Worm (Caenorhabditis elegans) whole organism, L2 larva: ENCODE data around the gene zipt-2.2.
A peak's percentile ranks its signal among the peaks of the same experiment; 100 is the strongest.
"Not testable (repeated sequence)": the region's sequence is repeated elsewhere in the genome, so short reads cannot be mapped to it uniquely, and the experiment has no call there.

Experiments used
- C34F6.9 ChIP-seq: fragments of 150-350 bp; optimal IDR thresholded peaks from 2 replicates; lab custom pipeline; 2014; ENCODE audit warnings: missing biosample characterization, missing genetic modification characterization
- F13H6.1 ChIP-seq: sonication (generic microtip); optimal IDR thresholded peaks from 2 replicates; lab custom pipeline; 2016; ENCODE audit warnings: missing genetic modification characterization, missing compliant biosample characterization
- aly-2 ChIP-seq: fragments of 150-350 bp; optimal IDR thresholded peaks from 2 replicates; lab custom pipeline; 2014; ENCODE audit warnings: missing biosample characterization, missing genetic modification characterization
- dmd-4 ChIP-seq: sonication (generic microtip); optimal IDR thresholded peaks from 2 replicates; lab custom pipeline; 2017; ENCODE audit warnings: missing biosample characterization, missing genetic modification characterization
- elt-3 ChIP-seq: sonication (generic microtip); optimal IDR thresholded peaks from 2 replicates; lab custom pipeline; 2017; ENCODE audit warnings: missing biosample characterization, missing genetic modification characterization
- gmeb-1 ChIP-seq: fragments of 150-350 bp; optimal IDR thresholded peaks from 2 replicates; lab custom pipeline; 2014; ENCODE audit warnings: missing biosample characterization, missing genetic modification characterization
- lin-13 ChIP-seq: fragments of 150-350 bp; optimal IDR thresholded peaks from 2 replicates; lab custom pipeline; 2014; ENCODE audit warnings: missing biosample characterization, missing genetic modification reagents, missing genetic modification characterization
- lsy-2 ChIP-seq, 2 experiments: fragments of 150-350 bp in 1 of 2; sonication (generic microtip) in 1 of 2; optimal IDR thresholded peaks; 2 replicates each; lab custom pipeline; 2014 to 2017; ENCODE audit warnings: missing biosample characterization in 2 of 2, missing genetic modification characterization in 2 of 2
- mbf-1 ChIP-seq: sonication (generic microtip); optimal IDR thresholded peaks from 2 replicates; lab custom pipeline; 2017; ENCODE audit warnings: missing biosample characterization, missing genetic modification characterization
- mdl-1 ChIP-seq, 2 experiments: fragments of 150-350 bp in 1 of 2; sonication (generic microtip) in 1 of 2; optimal IDR thresholded peaks; 2 replicates each; lab custom pipeline; 2017; ENCODE audit warnings: missing biosample characterization in 2 of 2, missing genetic modification characterization in 2 of 2
- peb-1 ChIP-seq: fragments of 150-350 bp; optimal IDR thresholded peaks from 2 replicates; lab custom pipeline; 2014; ENCODE audit warnings: missing biosample characterization, missing genetic modification characterization
- sma-3 ChIP-seq: sonication (generic microtip); optimal IDR thresholded peaks from 2 replicates; lab custom pipeline; 2016; ENCODE audit warnings: missing genetic modification reagents, missing genetic modification characterization, missing compliant biosample characterization
- sma-9 ChIP-seq, 2 experiments: fragments of 150-350 bp in 1 of 2; sonication (generic microtip) in 1 of 2; optimal IDR thresholded peaks; 2 replicates each; lab custom pipeline; 2014 to 2016; ENCODE audit warnings: missing genetic modification characterization in 2 of 2, mild to moderate bottlenecking in 1 of 2, missing biosample characterization in 1 of 2, missing compliant biosample characterization in 1 of 2, missing genetic modification reagents in 1 of 2, moderate library complexity in 1 of 2
- unc-55 ChIP-seq: fragments of 150-350 bp; sonication (generic microtip); optimal IDR thresholded peaks from 3 replicates; lab custom pipeline; 2014; ENCODE audit warnings: missing biosample characterization, missing genetic modification reagents, missing genetic modification characterization

zipt-2.2 gene

ce11 chrIV:4197167-4197566, 38.0 kb downstream of the zipt-2.2 start, which contains the start of gene cyp-25A6:
Gene cyp-25A6 (plus strand): TSS chrIV:4197467.
- TF ChIP-seq elt-3, lin-13, mbf-1: not testable (repeated sequence)
- TF ChIP-seq, all 48 proteins: peak for 0; not testable (repeated sequence) for 48

DNA sequence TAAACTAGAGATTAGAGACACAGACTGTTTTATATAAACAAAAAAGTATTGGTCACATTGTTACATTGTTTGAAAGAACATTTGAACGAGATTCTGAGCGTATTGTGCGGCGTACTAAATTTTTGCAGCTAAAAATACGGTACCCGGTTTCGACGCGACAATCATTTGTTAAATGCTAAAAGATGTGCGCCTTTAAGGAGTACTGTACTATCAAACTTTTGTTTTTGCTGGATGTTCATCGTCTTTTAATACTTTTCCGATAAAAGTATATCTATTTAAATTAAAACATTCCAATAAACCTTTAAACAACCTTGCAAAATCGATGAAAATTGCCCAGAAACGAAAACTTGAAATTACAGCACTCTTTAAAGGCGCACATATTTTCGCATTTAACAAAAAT, 38.4 kb downstream of the zipt-2.2 start, which contains the start of gene K06B9.6:
K06B9.6 (minus strand) TSS at position 101 of the 400 bp plus-strand sequence.
- TF ChIP-seq C34F6.9 (tag; lab: Kevin White, UChicago); mdl-1 (tag; optimal IDR thresholded peaks at IDR 0.05; lab: Kevin White, UChicago); aly-2 (tag; lab: Kevin White, UChicago): not testable (repeated sequence)

- TF ChIP-seq dmd-4 (tag; lab: Kevin White, UChicago); unc-55 (GFP tag; lab: Kevin White, UChicago); peb-1: not testable (repeated sequence)
Observed at ce11 chrIV:4186099-4186498, 49.1 kb downstream of the zipt-2.2 start, which contains the start of gene K08D10.11. Gene K08D10.11 (minus strand): TSS chrIV:4186199.

DNA sequence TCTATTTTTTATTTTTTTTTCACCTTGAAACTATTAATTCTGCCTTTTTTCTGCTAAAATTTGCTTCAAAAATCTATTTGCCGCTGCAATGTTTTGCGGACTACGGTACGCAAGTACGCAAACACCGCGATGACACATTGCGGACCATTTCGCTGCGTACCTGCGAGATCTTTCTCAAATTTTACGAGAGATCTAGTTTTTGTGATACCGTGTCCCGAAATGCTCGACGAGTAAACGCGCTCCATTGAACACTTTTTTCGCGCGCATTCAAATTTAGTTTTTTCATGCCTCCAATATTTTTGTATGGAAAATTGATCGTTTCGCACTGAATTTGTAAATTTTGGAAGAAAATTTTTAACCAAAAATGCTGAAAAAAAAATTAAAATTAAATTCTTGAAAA, 50.4 kb downstream of the zipt-2.2 start:
- TF ChIP-seq sma-3 (GFP tag; lab: Kevin White, UChicago), result peak; percentile 21
- peak; percentile 8 for TF ChIP-seq F13H6.1 (tag; lab: Kevin White, UChicago)
- peak; percentile 30 for TF ChIP-seq sma-9 (GFP tag; optimal IDR thresholded peaks at IDR 0.05; lab: Kevin White, UChicago)
- TF ChIP-seq sma-9 (tag; optimal IDR thresholded peaks at IDR 0.05; lab: Kevin White, UChicago), result not testable (repeated sequence)
- TF ChIP-seq gmeb-1 (tag; lab: Kevin White, UChicago), result peak; percentile 48
- peak; percentile 53 to 76 for TF ChIP-seq lsy-2 (tag; optimal IDR thresholded peaks at IDR 0.05; lab: Kevin White, UChicago)

ce11 chrIV:4180032-4180431, 55.1 kb downstream of the zipt-2.2 start:
- TF ChIP-seq lsy-2 (tag; optimal IDR thresholded peaks at IDR 0.05; lab: Kevin White, UChicago), result peak in 1 of 2 experiments; percentile 31
